Fruit fly (Drosophila melanogaster) whole organism, embryonic: Measurements from ENCODE around the gene gro.

Source experiments
- BtbVII ChIP-seq: fragments of 200-800 bp; sonication (Bioruptor generic); optimal IDR thresholded peaks from 3 replicates; lab custom pipeline; 2017; ENCODE audit warnings: missing biosample characterization, mild to moderate bottlenecking, missing genetic modification characterization
- CG10209 ChIP-seq: fragments of 200-800 bp; sonication (Bioruptor generic); optimal IDR thresholded peaks from 3 replicates; lab custom pipeline; 2017; ENCODE audit warnings: missing biosample characterization, mild to moderate bottlenecking, missing genetic modification characterization, missing genetic modification reagents
- CG10321 ChIP-seq: fragments of 200-800 bp; sonication (Bioruptor generic); IDR thresholded peaks from 2 replicates; pipeline ENCODE4 v1.3.6; 2022; ENCODE audit warnings: missing biosample characterization, missing genetic modification characterization
- CG10654 ChIP-seq: fragments of 200-800 bp; sonication (Bioruptor generic); optimal IDR thresholded peaks from 2 replicates; lab custom pipeline; 2016; ENCODE audit warnings: missing biosample characterization, missing genetic modification characterization
- CG12071 ChIP-seq: fragments of 200-800 bp; sonication (Bioruptor generic); optimal IDR thresholded peaks from 3 replicates; lab custom pipeline; 2018; ENCODE audit warnings: missing biosample characterization, mild to moderate bottlenecking, missing genetic modification characterization
- CG1233 ChIP-seq: fragments of 200-800 bp; sonication (Bioruptor generic); optimal IDR thresholded peaks from 4 replicates; lab custom pipeline; 2018; ENCODE audit warnings: missing biosample characterization, mild to moderate bottlenecking, missing genetic modification characterization
- CG12391 ChIP-seq: fragments of 200-800 bp; sonication (Bioruptor generic); optimal IDR thresholded peaks from 3 replicates; lab custom pipeline; 2018; ENCODE audit warnings: missing biosample characterization, mild to moderate bottlenecking, missing genetic modification characterization, moderate library complexity
- CG14441 ChIP-seq: fragments of 200-800 bp; sonication (Bioruptor generic); IDR thresholded peaks from 2 replicates; pipeline ENCODE4 v1.3.6; 2022; ENCODE audit warnings: missing biosample characterization, missing genetic modification characterization
- CG14965 ChIP-seq: fragments of 200-800 bp; sonication (Bioruptor generic); optimal IDR thresholded peaks from 2 replicates; lab custom pipeline; 2016; ENCODE audit warnings: missing biosample characterization, missing genetic modification characterization, borderline replicate concordance
- CG1529 ChIP-seq: fragments of 200-800 bp; sonication (Bioruptor generic); optimal IDR thresholded peaks from 3 replicates; lab custom pipeline; 2018; ENCODE audit warnings: missing biosample characterization, missing genetic modification characterization
- CG15479 ChIP-seq: fragments of 200-800 bp; sonication (Bioruptor generic); optimal IDR thresholded peaks from 3 replicates; lab custom pipeline; 2019; ENCODE audit warnings: missing biosample characterization, mild to moderate bottlenecking, missing genetic modification characterization, moderate library complexity
- CG1792 ChIP-seq: fragments of 200-800 bp; sonication (Bioruptor generic); optimal IDR thresholded peaks from 2 replicates; lab custom pipeline; 2016; ENCODE audit warnings: missing biosample characterization, missing genetic modification characterization
- CG4424 ChIP-seq: fragments of 200-800 bp; sonication (Bioruptor generic); optimal IDR thresholded peaks from 3 replicates; lab custom pipeline; 2016; ENCODE audit warnings: missing biosample characterization, missing genetic modification characterization
- CG4730 ChIP-seq: fragments of 200-800 bp; sonication (Bioruptor generic); IDR thresholded peaks from 2 replicates; pipeline ENCODE4 v1.3.6; 2022; ENCODE audit warnings: missing biosample characterization, missing genetic modification characterization
- CG4854 ChIP-seq: fragments of 200-800 bp; sonication (Bioruptor generic); optimal IDR thresholded peaks from 2 replicates; lab custom pipeline; 2016; ENCODE audit warnings: missing biosample characterization, missing genetic modification characterization, inconsistent platforms
- CG6254 ChIP-seq: fragments of 200-800 bp; sonication (Bioruptor generic); optimal IDR thresholded peaks from 3 replicates; lab custom pipeline; 2017; ENCODE audit warnings: mild to moderate bottlenecking, missing biosample characterization, missing genetic modification reagents, missing genetic modification characterization
- CG7372 ChIP-seq: fragments of 200-800 bp; sonication (Bioruptor generic); IDR thresholded peaks from 2 replicates; pipeline ENCODE4 v1.3.6; 2022; ENCODE audit warnings: missing biosample characterization, missing genetic modification characterization
- CG7556 ChIP-seq: fragments of 200-800 bp; sonication (Bioruptor generic); optimal IDR thresholded peaks from 2 replicates; lab custom pipeline; 2017; ENCODE audit warnings: missing biosample characterization, mild to moderate bottlenecking, missing genetic modification characterization
- CG7928 ChIP-seq: fragments of 200-800 bp; sonication (Bioruptor generic); optimal IDR thresholded peaks from 2 replicates; lab custom pipeline; 2017; ENCODE audit warnings: missing biosample characterization, mild to moderate bottlenecking, missing genetic modification characterization
- CG8089 ChIP-seq: fragments of 200-800 bp; sonication (Bioruptor generic); optimal IDR thresholded peaks from 3 replicates; lab custom pipeline; 2016; ENCODE audit warnings: missing biosample characterization, missing genetic modification characterization
- D19A ChIP-seq: fragments of 200-800 bp; optimal IDR thresholded peaks from 3 replicates; lab custom pipeline; 2019; ENCODE audit warnings: missing biosample characterization, mild to moderate bottlenecking, missing genetic modification characterization, moderate library complexity
- Gug ChIP-seq: fragments of 200-800 bp; sonication (Bioruptor generic); IDR thresholded peaks from 4 replicates; pipeline ENCODE4 v1.3.6; 2022; ENCODE audit warnings: missing biosample characterization, missing genetic modification characterization
- H2.0 ChIP-seq: fragments of 200-800 bp; sonication (Bioruptor generic); IDR thresholded peaks from 2 replicates; pipeline ENCODE4 v1.3.6; 2022; ENCODE audit warnings: missing biosample characterization, missing genetic modification characterization
- Hey ChIP-seq: fragments of 200-800 bp; sonication (Bioruptor generic); optimal IDR thresholded peaks from 3 replicates; lab custom pipeline; 2018; ENCODE audit warnings: missing biosample characterization, mild to moderate bottlenecking, missing genetic modification characterization
- Ptx1 ChIP-seq: fragments of 200-800 bp; sonication (Bioruptor generic); IDR thresholded peaks from 2 replicates; pipeline ENCODE4 v1.3.6; 2022; ENCODE audit warnings: missing biosample characterization, missing genetic modification characterization
- Rx ChIP-seq: fragments of 200-800 bp; sonication (Bioruptor generic); IDR thresholded peaks from 2 replicates; pipeline ENCODE4 v1.3.6; 2022; ENCODE audit warnings: missing biosample characterization, missing genetic modification characterization
- Scr ChIP-seq: fragments of 200-800 bp; sonication (Bioruptor generic); IDR thresholded peaks from 2 replicates; pipeline ENCODE4 v1.3.6; 2022; ENCODE audit warnings: missing biosample characterization, missing genetic modification characterization; ENCODE audit not compliant: partially characterized antibody
- Sin3A ChIP-seq: fragments of >200 bp; optimal IDR thresholded peaks from 2 replicates; lab custom pipeline; 2018
- ato ChIP-seq: fragments of 200-800 bp; sonication (Bioruptor generic); IDR thresholded peaks from 2 replicates; pipeline ENCODE4 v1.3.6; 2022; ENCODE audit warnings: missing biosample characterization, missing genetic modification characterization; ENCODE audit not compliant: partially characterized antibody
- bowl ChIP-seq: fragments of 200-800 bp; sonication (Bioruptor generic); IDR thresholded peaks from 2 replicates; pipeline ENCODE4 v1.3.6; 2022; ENCODE audit warnings: missing biosample characterization, missing genetic modification characterization
- cas ChIP-seq: fragments of 200-800 bp; sonication (Bioruptor generic); IDR thresholded peaks from 2 replicates; pipeline ENCODE4 v1.3.6; 2022; ENCODE audit warnings: missing biosample characterization, missing genetic modification characterization
- caup ChIP-seq: fragments of 200-800 bp; sonication (Bioruptor generic); optimal IDR thresholded peaks from 3 replicates; lab custom pipeline; 2017; ENCODE audit warnings: missing biosample characterization, mild to moderate bottlenecking, missing genetic modification characterization, moderate library complexity; ENCODE audit not compliant: severe bottlenecking
- chn ChIP-seq: fragments of 200-800 bp; sonication (Bioruptor generic); optimal IDR thresholded peaks from 2 replicates; lab custom pipeline; 2016; ENCODE audit warnings: missing biosample characterization, missing genetic modification characterization
- dmrt99B ChIP-seq: fragments of 200-800 bp; sonication (Bioruptor generic); optimal IDR thresholded peaks from 2 replicates; lab custom pipeline; 2018; ENCODE audit warnings: missing biosample characterization, mild to moderate bottlenecking, missing genetic modification characterization, moderate library complexity
- ftz-f1 ChIP-seq: fragments of 200-800 bp; sonication (Bioruptor generic); optimal IDR thresholded peaks from 2 replicates; lab custom pipeline; 2016; ENCODE audit warnings: missing biosample characterization, missing genetic modification characterization
- gcm ChIP-seq: fragments of 200-800 bp; sonication (Bioruptor generic); optimal IDR thresholded peaks from 2 replicates; lab custom pipeline; 2019; ENCODE audit warnings: missing biosample characterization, mild to moderate bottlenecking, missing genetic modification characterization, moderate library complexity
- grau ChIP-seq: fragments of 200-800 bp; optimal IDR thresholded peaks from 3 replicates; lab custom pipeline; 2019; ENCODE audit warnings: missing biosample characterization, mild to moderate bottlenecking, missing genetic modification characterization, moderate library complexity
- gt ChIP-seq: fragments of 200-800 bp; sonication (Bioruptor generic); IDR thresholded peaks from 2 replicates; pipeline ENCODE4 v1.3.6; 2022; ENCODE audit warnings: missing biosample characterization, missing genetic modification characterization
- hth ChIP-seq: fragments of >200 bp; optimal IDR thresholded peaks from 2 replicates; lab custom pipeline; 2017; ENCODE audit warnings: inconsistent platforms
- jing ChIP-seq: fragments of 200-800 bp; sonication (Bioruptor generic); optimal IDR thresholded peaks from 2 replicates; lab custom pipeline; 2018; ENCODE audit warnings: missing biosample characterization, mild to moderate bottlenecking, missing genetic modification characterization
- kay ChIP-seq: fragments of 200-800 bp; sonication (Bioruptor generic); optimal IDR thresholded peaks from 2 replicates; lab custom pipeline; 2016; ENCODE audit warnings: missing biosample characterization, missing genetic modification characterization
- nerfin-1 ChIP-seq: fragments of 200-800 bp; sonication (Bioruptor generic); optimal IDR thresholded peaks from 3 replicates; lab custom pipeline; 2019; ENCODE audit warnings: missing biosample characterization, mild to moderate bottlenecking, missing genetic modification characterization, moderate library complexity
- peb ChIP-seq: fragments of 200-800 bp; sonication (Bioruptor generic); IDR thresholded peaks from 2 replicates; pipeline ENCODE4 v1.3.6; 2022; ENCODE audit warnings: missing biosample characterization, missing genetic modification characterization
- phol ChIP-seq: fragments of 200-800 bp; sonication (Bioruptor generic); optimal IDR thresholded peaks from 3 replicates; lab custom pipeline; 2018; ENCODE audit warnings: missing biosample characterization, mild to moderate bottlenecking, missing genetic modification characterization, moderate library complexity
- sima ChIP-seq: fragments of 200-800 bp; sonication (Bioruptor generic); optimal IDR thresholded peaks from 2 replicates; lab custom pipeline; 2016; ENCODE audit warnings: missing biosample characterization, missing genetic modification characterization
- zen2 ChIP-seq: fragments of 200-800 bp; sonication (Bioruptor generic); IDR thresholded peaks from 3 replicates; pipeline ENCODE4 v1.3.6; 2022; ENCODE audit warnings: missing biosample characterization, missing genetic modification characterization; ENCODE audit not compliant: partially characterized antibody

The gro gene

dm6 chr3R:25996197-25997005 lies 45.1 kb upstream of the gro start, which contains the start of gene CG43116 (continued):
- TF ChIP-seq Scr (no peak), chn (GFP tag; lab: Kevin White, UChicago) (peak; percentile 90), BtbVII (GFP tag; lab: Kevin White, UChicago) (no peak), CG1792 (GFP tag; lab: Kevin White, UChicago) (no peak), ato (no peak), CG10209 (GFP tag; lab: Kevin White, UChicago) (peak; percentile 88), CG10321 (GFP tag; lab: Robert Waterston, UW) (no peak), CG12071 (GFP tag; lab: Kevin White, UChicago) (no peak), Sin3A (lab: Kevin White, UChicago) (no peak), nerfin-1 (tag; lab: Kevin White, UChicago) (peak; percentile 94), Rx (GFP tag; lab: Robert Waterston, UW) (peak; percentile 72), Ptx1 (GFP tag; lab: Robert Waterston, UW) (peak; percentile 80), Gug (GFP tag; lab: Robert Waterston, UW) (peak; percentile 60; the same call in 2 of the 4 replicates), Hey (tag; lab: Kevin White, UChicago) (no peak), CG8089 (GFP tag; lab: Kevin White, UChicago) (peak; percentile 77), ftz-f1 (GFP tag; lab: Kevin White, UChicago) (no peak), hth (no peak), zen2 (GFP tag; lab: Robert Waterston, UW) (0 out of 3 replicates have a peak, but pooled peaks have one; percentile 19), sima (GFP tag; lab: Kevin White, UChicago) (no peak), CG4424 (GFP tag; lab: Kevin White, UChicago) (peak; percentile 88), kay (GFP tag; lab: Kevin White, UChicago) (peak; percentile 80), CG6254 (GFP tag; lab: Kevin White, UChicago) (peak; percentile 88), CG10654 (GFP tag; lab: Kevin White, UChicago) (peak; percentile 74), jing (GFP tag; lab: Kevin White, UChicago) (peak; percentile 87), CG7372 (GFP tag; lab: Robert Waterston, UW) (peak; percentile 48; the same call in 1 of the 2 replicates), caup (GFP tag; lab: Kevin White, UChicago) (no peak), cas (no peak), peb (GFP tag; lab: Robert Waterston, UW) (peak; percentile 66), CG1233 (GFP tag; lab: Kevin White, UChicago) (peak; percentile 84), CG7556 (peak; percentile 83), dmrt99B (no peak), CG12391 (tag; lab: Kevin White, UChicago) (peak; percentile 94), CG7928 (GFP tag; lab: Kevin White, UChicago) (no peak), CG15479 (GFP tag; lab: Kevin White, UChicago) (peak; percentile 2), grau (peak; percentile 85), CG1529 (GFP tag; lab: Kevin White, UChicago) (peak; percentile 90), CG4730 (GFP tag; lab: Robert Waterston, UW) (peak; percentile 70; the same call in 1 of the 2 replicates), gt (GFP tag; lab: Robert Waterston, UW) (peak; percentile 77), CG4854 (peak; percentile 63), H2.0 (peak; percentile 77), CG14965 (GFP tag; lab: Kevin White, UChicago) (no peak), gcm (GFP tag; lab: Kevin White, UChicago) (peak; percentile 96), bowl (GFP tag; lab: Robert Waterston, UW) (0 out of 2 replicates have a peak, but pooled peaks have one; percentile 17), D19A (peak; percentile 89), phol (tag; lab: Kevin White, UChicago) (peak; percentile 95), CG14441 (GFP tag; lab: Robert Waterston, UW) (peak; percentile 53)
